Worm (Caenorhabditis elegans) whole organism, mixed stage, embryonic: ENCODE data around the gene D1079.1.

ENCODE experiments used
- M03D4.4 ChIP-seq: sonication (generic microtip); optimal IDR thresholded peaks from 2 replicates; lab custom pipeline; 2017; ENCODE audit warnings: mild to moderate bottlenecking, missing genetic modification characterization, missing compliant biosample characterization
- bed-3 ChIP-seq: fragments of 200-800 bp; sonication (Bioruptor generic); optimal IDR thresholded peaks from 3 replicates; lab custom pipeline; 2018; ENCODE audit warnings: mild to moderate bottlenecking, missing genetic modification characterization, moderate library complexity, missing compliant biosample characterization
- blmp-1 ChIP-seq: fragments of 150-350 bp; optimal IDR thresholded peaks from 2 replicates; lab custom pipeline; 2014; ENCODE audit warnings: missing biosample characterization, missing genetic modification characterization
- ceh-39 ChIP-seq: fragments of 150-350 bp; optimal IDR thresholded peaks from 2 replicates; lab custom pipeline; 2014; ENCODE audit warnings: missing biosample characterization, missing genetic modification characterization
- ceh-43 ChIP-seq: fragments of 200-800 bp; sonication (Bioruptor generic); optimal IDR thresholded peaks from 2 replicates; lab custom pipeline; 2018; ENCODE audit warnings: mild to moderate bottlenecking, missing genetic modification characterization, moderate library complexity, missing compliant biosample characterization
- ceh-83 ChIP-seq: fragments of 200-800 bp; sonication (Bioruptor generic); optimal IDR thresholded peaks from 2 replicates; lab custom pipeline; 2018; ENCODE audit warnings: mild to moderate bottlenecking, missing genetic modification characterization, missing compliant biosample characterization
- ces-1 ChIP-seq: fragments of 150-350 bp; optimal IDR thresholded peaks from 2 replicates; lab custom pipeline; 2014; ENCODE audit warnings: missing biosample characterization, missing genetic modification reagents, missing genetic modification characterization
- drap-1 ChIP-seq: fragments of 200-800 bp; sonication (Bioruptor generic); optimal IDR thresholded peaks from 3 replicates; lab custom pipeline; 2018; ENCODE audit warnings: mild to moderate bottlenecking, missing genetic modification characterization, missing compliant biosample characterization
- elt-1 ChIP-seq: sonication (generic microtip); optimal IDR thresholded peaks from 2 replicates; lab custom pipeline; 2017; ENCODE audit warnings: missing genetic modification characterization, mild to moderate bottlenecking, missing compliant biosample characterization, antibody characterized with exemption, moderate library complexity, borderline replicate concordance; ENCODE audit not compliant: insufficient read depth
- elt-3 ChIP-seq: fragments of 150-350 bp; optimal IDR thresholded peaks from 2 replicates; lab custom pipeline; 2014; ENCODE audit warnings: missing biosample characterization, missing genetic modification characterization
- flh-1 ChIP-seq: fragments of 200-800 bp; sonication (Bioruptor generic); optimal IDR thresholded peaks from 2 replicates; lab custom pipeline; 2018; ENCODE audit warnings: mild to moderate bottlenecking, missing genetic modification characterization, moderate library complexity, missing compliant biosample characterization
- hlh-1 ChIP-seq: fragments of 150-350 bp; optimal IDR thresholded peaks from 2 replicates; lab custom pipeline; 2014; ENCODE audit warnings: missing biosample characterization, missing genetic modification reagents, missing genetic modification characterization
- lin-13 ChIP-seq: fragments of 150-350 bp; optimal IDR thresholded peaks from 2 replicates; lab custom pipeline; 2014; ENCODE audit warnings: missing biosample characterization, missing genetic modification characterization
- lin-32 ChIP-seq: fragments of 200-800 bp; sonication (Bioruptor generic); optimal IDR thresholded peaks from 2 replicates; lab custom pipeline; 2018; ENCODE audit warnings: mild to moderate bottlenecking, missing genetic modification characterization, missing compliant biosample characterization
- lsy-2 ChIP-seq: fragments of 150-350 bp; optimal IDR thresholded peaks from 2 replicates; lab custom pipeline; 2014; ENCODE audit warnings: missing biosample characterization, missing genetic modification characterization
- mab-5 ChIP-seq: fragments of 150-350 bp; optimal IDR thresholded peaks from 2 replicates; lab custom pipeline; 2014; ENCODE audit warnings: missing biosample characterization, missing genetic modification characterization
- mep-1 ChIP-seq: fragments of 150-350 bp; optimal IDR thresholded peaks from 2 replicates; lab custom pipeline; 2017; ENCODE audit warnings: missing biosample characterization, missing genetic modification reagents, missing genetic modification characterization, inconsistent platforms
- mls-2 ChIP-seq: sonication (generic microtip); optimal IDR thresholded peaks from 2 replicates; lab custom pipeline; 2016; ENCODE audit warnings: mild to moderate bottlenecking, missing genetic modification characterization, moderate library complexity, missing compliant biosample characterization
- nhr-12 ChIP-seq: fragments of 150-350 bp; optimal IDR thresholded peaks from 2 replicates; lab custom pipeline; 2014; ENCODE audit warnings: missing biosample characterization, missing genetic modification characterization
- nhr-2 ChIP-seq: fragments of 150-350 bp; optimal IDR thresholded peaks from 2 replicates; lab custom pipeline; 2014; ENCODE audit warnings: missing biosample characterization, missing genetic modification characterization
- nhr-237 ChIP-seq: fragments of 150-350 bp; optimal IDR thresholded peaks from 2 replicates; lab custom pipeline; 2014; ENCODE audit warnings: missing biosample characterization, missing genetic modification characterization
- nhr-28 ChIP-seq: fragments of 150-350 bp; optimal IDR thresholded peaks from 2 replicates; lab custom pipeline; 2014; ENCODE audit warnings: missing biosample characterization, missing genetic modification characterization
- pha-4 ChIP-seq: fragments of 150-350 bp; optimal IDR thresholded peaks from 2 replicates; lab custom pipeline; 2018; ENCODE audit warnings: missing biosample characterization, missing genetic modification reagents, missing genetic modification characterization
- sem-2 ChIP-seq: fragments of 200-800 bp; sonication (Bioruptor generic); optimal IDR thresholded peaks from 2 replicates; lab custom pipeline; 2018; ENCODE audit warnings: mild to moderate bottlenecking, missing genetic modification characterization, missing compliant biosample characterization
- snpc-4 ChIP-seq: fragments of 150-350 bp; optimal IDR thresholded peaks from 2 replicates; lab custom pipeline; 2014; ENCODE audit warnings: missing biosample characterization, missing genetic modification characterization
- sptf-1 ChIP-seq: sonication (generic microtip); optimal IDR thresholded peaks from 2 replicates; lab custom pipeline; 2017; ENCODE audit warnings: mild to moderate bottlenecking, missing genetic modification characterization, moderate library complexity, missing compliant biosample characterization
- tbx-8 ChIP-seq: fragments of 200-800 bp; sonication (Bioruptor generic); optimal IDR thresholded peaks from 2 replicates; lab custom pipeline; 2018; ENCODE audit warnings: mild to moderate bottlenecking, missing genetic modification characterization, moderate library complexity, missing compliant biosample characterization
- unc-120 ChIP-seq: sonication (generic microtip); optimal IDR thresholded peaks from 2 replicates; lab custom pipeline; 2017; ENCODE audit warnings: missing genetic modification characterization, missing compliant biosample characterization; ENCODE audit not compliant: poor library complexity, severe bottlenecking
- unc-39 ChIP-seq: fragments of 150-350 bp; optimal IDR thresholded peaks from 2 replicates; lab custom pipeline; 2014; ENCODE audit warnings: missing biosample characterization, missing genetic modification characterization
- zip-8 ChIP-seq: fragments of 150-350 bp; optimal IDR thresholded peaks from 2 replicates; lab custom pipeline; 2014; ENCODE audit warnings: missing biosample characterization, missing genetic modification characterization
- ztf-11 ChIP-seq: fragments of 150-350 bp; optimal IDR thresholded peaks from 2 replicates; lab custom pipeline; 2014; ENCODE audit warnings: missing biosample characterization, missing genetic modification characterization

Gene D1079.1

ce11 chrX:4435396-4435795, 32.4 kb downstream of the D1079.1 start:
- no peak for TF ChIP-seq blmp-1 (tag; lab: Kevin White, UChicago)
- no peak for TF ChIP-seq nhr-2 (tag; lab: Kevin White, UChicago)
- peak; percentile 81 for TF ChIP-seq hlh-1
- TF ChIP-seq lin-13: no peak
- TF ChIP-seq, all 35 proteins: peak for 1

- no peak for TF ChIP-seq unc-120
- no peak for TF ChIP-seq lin-13
- TF ChIP-seq snpc-4 (tag; lab: Kevin White, UChicago): no peak
- no peak for TF ChIP-seq ceh-83 (GFP tag; lab: Kevin White, UChicago)
- TF ChIP-seq flh-1 (GFP tag; lab: Kevin White, UChicago): no peak
- no peak for TF ChIP-seq elt-3
- no peak for TF ChIP-seq tbx-8 (GFP tag; lab: Kevin White, UChicago)
- TF ChIP-seq hlh-1: peak; percentile 18
- TF ChIP-seq ces-1: peak; percentile 8
- no peak for TF ChIP-seq mls-2
- no peak for TF ChIP-seq mep-1 (tag; lab: Kevin White, UChicago)
Measured at ce11 chrX:4437555-4437954, 34.6 kb downstream of the D1079.1 start, which contains the start of gene cest-26. cest-26 (minus strand) TSS chrX:4437655.

- TF ChIP-seq lsy-2 (tag; lab: Kevin White, UChicago): no peak
- no peak for TF ChIP-seq nhr-28
- TF ChIP-seq blmp-1 (tag; lab: Kevin White, UChicago): no peak
- no peak for TF ChIP-seq ceh-43 (GFP tag; lab: Kevin White, UChicago)
- no peak for TF ChIP-seq mep-1 (tag; lab: Kevin White, UChicago)
- no peak for TF ChIP-seq lin-32
- TF ChIP-seq unc-39 (tag; lab: Kevin White, UChicago): no peak
- TF ChIP-seq snpc-4 (tag; lab: Kevin White, UChicago): no peak
- no peak for TF ChIP-seq unc-120
- TF ChIP-seq elt-3: no peak
- no peak for TF ChIP-seq drap-1 (GFP tag; lab: Kevin White, UChicago)
- no peak for TF ChIP-seq sptf-1 (tag; lab: Kevin White, UChicago)
- no peak for TF ChIP-seq bed-3 (GFP tag; lab: Kevin White, UChicago)
- TF ChIP-seq hlh-1: no peak
- no peak for TF ChIP-seq ztf-11 (tag; lab: Kevin White, UChicago)
- no peak for TF ChIP-seq M03D4.4 (tag; lab: Kevin White, UChicago)
Measured at ce11 chrX:4438823-4439222, 35.9 kb downstream of the D1079.1 start.

- no peak for TF ChIP-seq unc-120
- no peak for TF ChIP-seq pha-4
- TF ChIP-seq ztf-11 (tag; lab: Kevin White, UChicago): no peak
- TF ChIP-seq blmp-1 (tag; lab: Kevin White, UChicago): no peak
- no peak for TF ChIP-seq nhr-237 (tag; lab: Kevin White, UChicago)
- no peak for TF ChIP-seq lsy-2 (tag; lab: Kevin White, UChicago)
- no peak for TF ChIP-seq flh-1 (GFP tag; lab: Kevin White, UChicago)
- TF ChIP-seq unc-39 (tag; lab: Kevin White, UChicago): no peak
- TF ChIP-seq drap-1 (GFP tag; lab: Kevin White, UChicago): no peak
- TF ChIP-seq M03D4.4 (tag; lab: Kevin White, UChicago): no peak
- no peak for TF ChIP-seq snpc-4 (tag; lab: Kevin White, UChicago)
- TF ChIP-seq zip-8 (tag; lab: Kevin White, UChicago): no peak
- no peak for TF ChIP-seq nhr-2 (tag; lab: Kevin White, UChicago)
- TF ChIP-seq mab-5: no peak
- TF ChIP-seq nhr-12: no peak
- TF ChIP-seq ceh-83 (GFP tag; lab: Kevin White, UChicago): no peak
- TF ChIP-seq lin-32: no peak
- TF ChIP-seq ceh-39: no peak
- TF ChIP-seq sem-2: no peak
Measured at ce11 chrX:4439616-4440015, 36.7 kb downstream of the D1079.1 start.

ce11 chrX:4440641-4441040, 37.7 kb downstream of the D1079.1 start, which contains the start of gene F15A8.1:
F15A8.1 (plus strand) TSS chrX:4440941.
- no peak for TF ChIP-seq ces-1
- no peak for TF ChIP-seq nhr-237 (tag; lab: Kevin White, UChicago)
- no peak for TF ChIP-seq drap-1 (GFP tag; lab: Kevin White, UChicago)
- no peak for TF ChIP-seq lin-32
- TF ChIP-seq M03D4.4 (tag; lab: Kevin White, UChicago): no peak
- TF ChIP-seq sem-2: no peak
- TF ChIP-seq unc-120: no peak
- TF ChIP-seq lin-13: no peak
- no peak for TF ChIP-seq zip-8 (tag; lab: Kevin White, UChicago)
- no peak for TF ChIP-seq hlh-1
- TF ChIP-seq lsy-2 (tag; lab: Kevin White, UChicago): no peak
- TF ChIP-seq blmp-1 (tag; lab: Kevin White, UChicago): no peak
- no peak for TF ChIP-seq elt-1 (tag; lab: Kevin White, UChicago)
- no peak for TF ChIP-seq unc-39 (tag; lab: Kevin White, UChicago)
